4 worm cellular contexts compared by ENCODE assay signal in the genomic region with DNA sequence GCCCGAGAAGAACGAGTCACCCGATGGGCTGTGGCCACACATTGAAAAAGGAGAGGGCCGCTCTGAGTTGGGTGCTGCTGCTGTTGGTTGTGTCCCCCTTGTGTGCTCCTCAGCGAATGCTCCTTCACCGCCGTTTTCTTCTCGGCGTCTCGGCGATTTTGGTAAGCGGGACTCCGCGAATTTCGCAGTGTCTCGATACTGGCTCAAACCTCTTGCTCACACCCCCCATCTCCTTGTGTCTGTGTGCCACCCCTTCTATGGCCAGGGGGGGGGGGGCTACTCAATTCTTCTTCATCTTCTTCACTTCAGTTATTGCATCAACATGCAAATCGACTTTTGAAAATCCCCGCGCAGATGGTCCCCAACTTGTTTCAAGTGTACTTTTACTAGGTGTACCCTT.
TF ChIP-seq lines count a peak whose summit lies in the region.

No protein-coding gene starts in this region.

TF ChIP-seq in whole organism, L2 larva, 48 proteins besides CTCF, POLR2A, EP300 and RAD21:
- TF ChIP-seq crh-2 (tag; optimal IDR thresholded peaks at IDR 0.05; lab: Kevin White, UChicago), result peak; percentile 4
- peak; percentile 55 for TF ChIP-seq F13H6.1 (tag; optimal IDR thresholded peaks at IDR 0.05; lab: Kevin White, UChicago)
- TF ChIP-seq ceh-16 (tag; optimal IDR thresholded peaks at IDR 0.05; lab: Kevin White, UChicago), result no peak
- no peak for TF ChIP-seq sma-9 (GFP tag; optimal IDR thresholded peaks at IDR 0.05; lab: Kevin White, UChicago)
- no peak for TF ChIP-seq sma-9 (tag; optimal IDR thresholded peaks at IDR 0.05; lab: Kevin White, UChicago)
- peak; percentile 46 for TF ChIP-seq C34F6.9 (tag; optimal IDR thresholded peaks at IDR 0.05; lab: Kevin White, UChicago)
- TF ChIP-seq egl-27 (tag; optimal IDR thresholded peaks at IDR 0.05; lab: Kevin White, UChicago), result no peak
- peak; percentile 39 for TF ChIP-seq unc-55 (GFP tag; optimal IDR thresholded peaks at IDR 0.05; lab: Kevin White, UChicago)
- peak; percentile 36 for TF ChIP-seq zag-1 (tag; optimal IDR thresholded peaks at IDR 0.05; lab: Kevin White, UChicago)
- peak; percentile 16 for TF ChIP-seq nhr-129 (tag; optimal IDR thresholded peaks at IDR 0.05; lab: Kevin White, UChicago)
- no peak for TF ChIP-seq sem-4 (tag; optimal IDR thresholded peaks at IDR 0.05; lab: Kevin White, UChicago)
- TF ChIP-seq lsy-2 (tag; optimal IDR thresholded peaks at IDR 0.05; lab: Kevin White, UChicago), result peak; percentile 1 to 10
- peak; percentile 49 for TF ChIP-seq lin-11 (tag; optimal IDR thresholded peaks at IDR 0.05; lab: Kevin White, UChicago)
- TF ChIP-seq nhr-21 (tag; optimal IDR thresholded peaks at IDR 0.05; lab: Kevin White, UChicago), result no peak
TF ChIP-seq in whole organism, L2 larva: peak in this region for 8.

TF ChIP-seq in whole organism, L4 larva, 104 proteins besides CTCF, POLR2A, EP300 and RAD21 (continues in another document):
- TF ChIP-seq hlh-30 (tag; optimal IDR thresholded peaks at IDR 0.05; lab: Kevin White, UChicago; ENCODE audit: insufficient read depth) (peak; percentile 32), jun-1 (tag; optimal IDR thresholded peaks at IDR 0.05; lab: Kevin White, UChicago) (no peak), Y48G9A.11 (GFP tag; IDR thresholded peaks at IDR 0.05; lab: Robert Waterston, UW) (no peak), spr-1 (tag; optimal IDR thresholded peaks at IDR 0.05; lab: Kevin White, UChicago) (no peak), mdt-29 (GFP tag; IDR thresholded peaks at IDR 0.05; lab: Robert Waterston, UW) (no peak), Y5F2A.4 (GFP tag; optimal IDR thresholded peaks at IDR 0.05; lab: Kevin White, UChicago) (peak; percentile 1), aha-1 (tag; lab: Kevin White, UChicago) (peak; percentile 92), set-16 (GFP tag; IDR thresholded peaks at IDR 0.05; lab: Robert Waterston, UW) (peak; percentile 90), madf-5 (GFP tag; IDR thresholded peaks at IDR 0.05; lab: Robert Waterston, UW) (no peak), mxl-3 (GFP tag; optimal IDR thresholded peaks at IDR 0.05; lab: Kevin White, UChicago) (peak; percentile 21), F44E2.7 (GFP tag; IDR thresholded peaks at IDR 0.05; lab: Robert Waterston, UW) (no peak), ceh-82 (tag; optimal IDR thresholded peaks at IDR 0.05; lab: Kevin White, UChicago) (no peak), daf-19 (GFP tag; conservative IDR thresholded peaks at IDR 0.05; lab: Robert Waterston, UW) (no peak), rbr-2 (tag; optimal IDR thresholded peaks at IDR 0.05; lab: Kevin White, UChicago) (peak; percentile 55), dmd-8 (GFP tag; IDR thresholded peaks at IDR 0.05; lab: Robert Waterston, UW) (0 out of 2 replicates have a peak, but pooled peaks have one; percentile 20), mep-1 (tag; optimal IDR thresholded peaks at IDR 0.05; lab: Kevin White, UChicago) (peak; percentile 16), hmg-1.1 (GFP tag; IDR thresholded peaks at IDR 0.05; lab: Robert Waterston, UW) (peak; percentile 80), unc-62 (GFP tag; optimal IDR thresholded peaks at IDR 0.05 in 1 of 2; lab: Kevin White, UChicago) (peak in 1 of 2 experiments; percentile 60), unc-62 (tag; optimal IDR thresholded peaks at IDR 0.05; lab: Kevin White, UChicago) (no peak), D1046.2 (GFP tag; IDR thresholded peaks at IDR 0.05; lab: Robert Waterston, UW) (0 out of 2 replicates have a peak, but pooled peaks have one; percentile 46), nhr-11 (tag; optimal IDR thresholded peaks at IDR 0.05; lab: Kevin White, UChicago) (peak; percentile 8), F37D6.2 (tag; optimal IDR thresholded peaks at IDR 0.05; lab: Kevin White, UChicago) (peak; percentile 36), ctbp-1 (GFP tag; IDR thresholded peaks at IDR 0.05; lab: Robert Waterston, UW) (peak; percentile 71), lim-7 (GFP tag; IDR thresholded peaks at IDR 0.05; lab: Robert Waterston, UW) (0 out of 2 replicates have a peak, but pooled peaks have one; percentile 22)

TF ChIP-seq in whole organism, late embryonic, 69 proteins besides CTCF, POLR2A, EP300 and RAD21 (continues in another document):
- peak; percentile 24 for TF ChIP-seq syd-9 (tag; optimal IDR thresholded peaks at IDR 0.05; lab: Kevin White, UChicago)
- TF ChIP-seq che-1 (tag; optimal IDR thresholded peaks at IDR 0.05; lab: Kevin White, UChicago), result peak; percentile 11
- no peak for TF ChIP-seq sox-2 (GFP tag; IDR thresholded peaks at IDR 0.05; lab: Robert Waterston, UW)
- TF ChIP-seq sox-4 (tag; optimal IDR thresholded peaks at IDR 0.05; lab: Kevin White, UChicago), result peak; percentile 5
- peak; percentile 8 for TF ChIP-seq ahr-1 (tag; optimal IDR thresholded peaks at IDR 0.05; lab: Kevin White, UChicago)
- TF ChIP-seq zip-5 (tag; optimal IDR thresholded peaks at IDR 0.05; lab: Kevin White, UChicago), result no peak
- TF ChIP-seq T23F11.4 (GFP tag; optimal IDR thresholded peaks at IDR 0.05; lab: Kevin White, UChicago), result peak; percentile 29
- no peak for TF ChIP-seq ceh-24 (tag; optimal IDR thresholded peaks at IDR 0.05; lab: Kevin White, UChicago)
- TF ChIP-seq dve-1 (tag; optimal IDR thresholded peaks at IDR 0.05; lab: Kevin White, UChicago), result no peak
- TF ChIP-seq mec-3 (tag; optimal IDR thresholded peaks at IDR 0.05; lab: Kevin White, UChicago; ENCODE audit: borderline replicate concordance), result peak; percentile 71
- TF ChIP-seq fkh-6 (tag; optimal IDR thresholded peaks at IDR 0.05; lab: Kevin White, UChicago), result peak; percentile 15
- TF ChIP-seq ceh-2 (tag; optimal IDR thresholded peaks at IDR 0.05; lab: Kevin White, UChicago), result peak; percentile 29
- peak; percentile 35 for TF ChIP-seq fax-1 (tag; optimal IDR thresholded peaks at IDR 0.05; lab: Kevin White, UChicago)
- TF ChIP-seq ceh-45 (GFP tag; IDR thresholded peaks at IDR 0.05; lab: Robert Waterston, UW), result no peak
- TF ChIP-seq sdc-2 (tag; optimal IDR thresholded peaks at IDR 0.05; lab: Kevin White, UChicago), result peak; percentile 68
- no peak for TF ChIP-seq Y22D7AL.16 (tag; optimal IDR thresholded peaks at IDR 0.05; lab: Kevin White, UChicago)
- TF ChIP-seq elt-2 (tag; optimal IDR thresholded peaks at IDR 0.05; lab: Kevin White, UChicago), result no peak
- no peak for TF ChIP-seq ets-4 (tag; optimal IDR thresholded peaks at IDR 0.05; lab: Kevin White, UChicago)
- TF ChIP-seq F13H6.1 (tag; optimal IDR thresholded peaks at IDR 0.05; lab: Kevin White, UChicago), result peak; percentile 19
- TF ChIP-seq ceh-22 (tag; optimal IDR thresholded peaks at IDR 0.05; lab: Kevin White, UChicago), result no peak
- peak; percentile 72 for TF ChIP-seq ceh-34 (tag; optimal IDR thresholded peaks at IDR 0.05; lab: Kevin White, UChicago)
- TF ChIP-seq fkh-10 (GFP tag; optimal IDR thresholded peaks at IDR 0.05; lab: Kevin White, UChicago), result no peak
- TF ChIP-seq rnt-1 (tag; optimal IDR thresholded peaks at IDR 0.05; lab: Kevin White, UChicago), result peak; percentile 8
- TF ChIP-seq madf-2 (tag; optimal IDR thresholded peaks at IDR 0.05; lab: Kevin White, UChicago), result no peak
- TF ChIP-seq K02D7.2 (tag; optimal IDR thresholded peaks at IDR 0.05; lab: Kevin White, UChicago), result no peak
- no peak for TF ChIP-seq hlh-30 (tag; optimal IDR thresholded peaks at IDR 0.05; lab: Kevin White, UChicago; ENCODE audit: insufficient read depth)

TF ChIP-seq in whole organism, mixed stage, embryonic, 35 proteins besides CTCF, POLR2A, EP300 and RAD21 (continues in another document):
- TF ChIP-seq snpc-4 (tag; optimal IDR thresholded peaks at IDR 0.05; lab: Kevin White, UChicago), result no peak
- peak; percentile 73 for TF ChIP-seq sptf-1 (tag; optimal IDR thresholded peaks at IDR 0.05; lab: Kevin White, UChicago)
- no peak for TF ChIP-seq bed-3 (GFP tag; optimal IDR thresholded peaks at IDR 0.05; lab: Kevin White, UChicago)
- peak; percentile 4 for TF ChIP-seq cnd-1 (tag; optimal IDR thresholded peaks at IDR 0.05; lab: Kevin White, UChicago)
- no peak for TF ChIP-seq mep-1 (tag; optimal IDR thresholded peaks at IDR 0.05; lab: Kevin White, UChicago)
- TF ChIP-seq lin-32 (GFP tag; optimal IDR thresholded peaks at IDR 0.05; lab: Kevin White, UChicago), result no peak
- TF ChIP-seq tbx-8 (GFP tag; optimal IDR thresholded peaks at IDR 0.05; lab: Kevin White, UChicago), result no peak
- no peak for TF ChIP-seq ztf-11 (tag; optimal IDR thresholded peaks at IDR 0.05; lab: Kevin White, UChicago)
- TF ChIP-seq ceh-83 (GFP tag; optimal IDR thresholded peaks at IDR 0.05; lab: Kevin White, UChicago), result no peak
- no peak for TF ChIP-seq nhr-12 (tag; optimal IDR thresholded peaks at IDR 0.05; lab: Kevin White, UChicago)
- no peak for TF ChIP-seq elt-1 (tag; optimal IDR thresholded peaks at IDR 0.05; lab: Kevin White, UChicago; ENCODE audit: borderline replicate concordance, insufficient read depth)
- no peak for TF ChIP-seq zip-8 (tag; optimal IDR thresholded peaks at IDR 0.05; lab: Kevin White, UChicago)
- no peak for TF ChIP-seq elt-3 (tag; optimal IDR thresholded peaks at IDR 0.05; lab: Kevin White, UChicago)
- TF ChIP-seq ces-1 (GFP tag; optimal IDR thresholded peaks at IDR 0.05; lab: Kevin White, UChicago), result peak; percentile 81
- TF ChIP-seq nhr-28 (tag; optimal IDR thresholded peaks at IDR 0.05; lab: Kevin White, UChicago), result no peak
- TF ChIP-seq lin-13 (tag; optimal IDR thresholded peaks at IDR 0.05; lab: Kevin White, UChicago), result no peak
- TF ChIP-seq M03D4.4 (tag; optimal IDR thresholded peaks at IDR 0.05; lab: Kevin White, UChicago), result peak; percentile 57
- TF ChIP-seq nhr-2 (tag; optimal IDR thresholded peaks at IDR 0.05; lab: Kevin White, UChicago), result no peak
- TF ChIP-seq nhr-76 (tag; optimal IDR thresholded peaks at IDR 0.05; lab: Kevin White, UChicago), result no peak
- no peak for TF ChIP-seq lsy-2 (tag; optimal IDR thresholded peaks at IDR 0.05; lab: Kevin White, UChicago)
- no peak for TF ChIP-seq mab-5 (tag; optimal IDR thresholded peaks at IDR 0.05; lab: Kevin White, UChicago)
- no peak for TF ChIP-seq hlh-1 (tag; optimal IDR thresholded peaks at IDR 0.05; lab: Kevin White, UChicago)
- TF ChIP-seq unc-62 (GFP tag; optimal IDR thresholded peaks at IDR 0.05; lab: Kevin White, UChicago), result no peak
- peak; percentile 63 for TF ChIP-seq mls-2 (tag; optimal IDR thresholded peaks at IDR 0.05; lab: Kevin White, UChicago)
- no peak for TF ChIP-seq nhr-237 (tag; optimal IDR thresholded peaks at IDR 0.05; lab: Kevin White, UChicago)
- TF ChIP-seq blmp-1 (tag; optimal IDR thresholded peaks at IDR 0.05; lab: Kevin White, UChicago), result no peak
- TF ChIP-seq ceh-43 (GFP tag; optimal IDR thresholded peaks at IDR 0.05; lab: Kevin White, UChicago), result no peak
- peak; percentile 70 for TF ChIP-seq unc-120 (tag; optimal IDR thresholded peaks at IDR 0.05; lab: Kevin White, UChicago; ENCODE audit: poor library complexity, severe bottlenecking)
- TF ChIP-seq drap-1 (GFP tag; optimal IDR thresholded peaks at IDR 0.05; lab: Kevin White, UChicago), result peak; percentile 30
- no peak for TF ChIP-seq sem-2 (GFP tag; optimal IDR thresholded peaks at IDR 0.05; lab: Kevin White, UChicago)
- TF ChIP-seq flh-1 (GFP tag; optimal IDR thresholded peaks at IDR 0.05; lab: Kevin White, UChicago), result no peak
- TF ChIP-seq ham-2 (GFP tag; optimal IDR thresholded peaks at IDR 0.05; lab: Kevin White, UChicago), result no peak
- no peak for TF ChIP-seq unc-39 (tag; optimal IDR thresholded peaks at IDR 0.05; lab: Kevin White, UChicago)
